Fruit fly (Drosophila melanogaster): ENCODE data around the gene promL.

DNA sequence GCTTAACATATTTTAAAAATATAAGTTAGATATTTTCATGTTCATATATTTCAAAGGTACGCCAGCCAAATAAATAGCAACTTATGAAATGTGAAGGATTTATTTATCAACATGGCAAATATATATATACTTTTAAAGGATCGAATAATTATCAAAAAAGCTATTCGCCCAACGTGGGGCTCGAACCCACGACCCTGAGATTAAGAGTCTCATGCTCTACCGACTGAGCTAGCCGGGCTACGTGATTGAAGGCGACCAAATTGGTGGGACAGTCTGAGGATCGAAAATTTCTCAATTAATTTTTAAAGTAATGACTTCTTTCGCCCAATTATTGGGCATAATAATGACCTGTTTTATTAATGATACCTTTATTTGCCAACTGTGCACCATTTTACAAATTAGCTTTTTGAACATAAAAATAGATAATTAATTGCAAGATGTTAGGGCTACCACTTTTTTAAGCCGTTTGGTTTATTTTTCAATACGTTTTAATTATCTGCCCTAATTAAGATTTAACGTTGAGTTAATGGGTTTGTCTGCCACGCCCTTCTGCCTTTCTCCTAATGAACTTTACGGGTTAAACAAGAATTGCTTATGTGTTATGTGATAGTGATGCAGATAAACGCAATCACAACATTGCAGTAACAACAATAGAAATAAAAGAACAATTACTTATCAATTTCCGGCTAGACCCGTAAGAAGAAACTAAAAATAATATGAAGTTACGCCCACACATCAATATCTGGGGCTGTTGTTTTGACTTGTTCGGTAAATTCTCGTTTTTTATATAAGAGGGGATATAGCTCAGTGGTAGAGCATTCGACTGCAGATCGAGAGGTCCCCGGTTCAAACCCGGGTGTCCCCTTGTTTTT, 30.6 kb downstream of the promL start:
- TF ChIP-seq CG7101 (tag; optimal IDR thresholded peaks at IDR 0.05) (no peak), CG33017 (tag; optimal IDR thresholded peaks at IDR 0.05) (no peak)

Data from whole organism, adult.